Worm (Caenorhabditis elegans) whole organism, L1 larva: ENCODE measurements around the gene cua-1.

Experiments
- C16A3.4 ChIP-seq: fragments of 150-350 bp; optimal IDR thresholded peaks from 2 replicates; lab custom pipeline; 2014; ENCODE audit warnings: missing biosample characterization, missing genetic modification characterization
- C34B4.2 ChIP-seq: sonication (generic microtip); optimal IDR thresholded peaks from 2 replicates; lab custom pipeline; 2017; ENCODE audit warnings: mild to moderate bottlenecking, missing genetic modification characterization, missing compliant biosample characterization
- F16B12.6 ChIP-seq: fragments of 150-350 bp; optimal IDR thresholded peaks from 2 replicates; lab custom pipeline; 2014; ENCODE audit warnings: missing biosample characterization, missing genetic modification characterization
- aha-1 ChIP-seq: fragments of 150-350 bp; optimal IDR thresholded peaks from 2 replicates; lab custom pipeline; 2014; ENCODE audit warnings: missing biosample characterization, missing genetic modification characterization
- ama-1 ChIP-seq: fragments of 150-350 bp; optimal IDR thresholded peaks from 2 replicates; lab custom pipeline; 2014
- blmp-1 ChIP-seq: fragments of 150-350 bp; optimal IDR thresholded peaks from 2 replicates; lab custom pipeline; 2014; ENCODE audit warnings: missing biosample characterization, missing genetic modification characterization
- ceh-63 ChIP-seq: fragments of 200-800 bp; sonication (Bioruptor generic); optimal IDR thresholded peaks from 2 replicates; lab custom pipeline; 2018; ENCODE audit warnings: mild to moderate bottlenecking, missing genetic modification characterization, missing compliant biosample characterization
- ceh-8 ChIP-seq: fragments of 200-800 bp; sonication (Bioruptor generic); optimal IDR thresholded peaks from 2 replicates; lab custom pipeline; 2018; ENCODE audit warnings: mild to moderate bottlenecking, missing genetic modification characterization, moderate library complexity, missing compliant biosample characterization
- dpl-1 ChIP-seq, 3 experiments: fragments of 150-350 bp in 2 of 3; sonication (generic microtip) in 1 of 3; optimal IDR thresholded peaks; 2 replicates each; lab custom pipeline; 2014 to 2017; ENCODE audit warnings: missing biosample characterization in 3 of 3, missing genetic modification characterization in 3 of 3, missing genetic modification reagents in 3 of 3
- dsc-1 ChIP-seq: sonication (generic microtip); optimal IDR thresholded peaks from 2 replicates; lab custom pipeline; 2016; ENCODE audit warnings: mild to moderate bottlenecking, missing genetic modification characterization, missing compliant biosample characterization
- efl-1 ChIP-seq, 4 experiments: fragments of 150-350 bp; optimal IDR thresholded peaks in 3 of 4; peaks in 1 of 4; 1 replicate in 1 of 4; 2 replicates in 3 of 4; lab custom pipeline; 2014; ENCODE audit warnings: missing biosample characterization in 2 of 4, missing genetic modification characterization in 2 of 4, missing genetic modification reagents in 2 of 4
- egl-13 ChIP-seq: sonication (generic microtip); optimal IDR thresholded peaks from 2 replicates; lab custom pipeline; 2016; ENCODE audit warnings: missing genotype, missing genetic modification reagents, missing genetic modification characterization, missing compliant biosample characterization
- egl-27 ChIP-seq, 2 experiments: fragments of 150-350 bp in 1 of 2; sonication (generic microtip); optimal IDR thresholded peaks; 3 replicates each; lab custom pipeline; 2017 to 2018; ENCODE audit warnings: missing biosample characterization in 2 of 2, missing genetic modification characterization in 2 of 2, missing genetic modification reagents in 2 of 2
- elt-2 ChIP-seq: sonication (generic microtip); optimal IDR thresholded peaks from 2 replicates; lab custom pipeline; 2016; ENCODE audit warnings: missing genetic modification characterization, mild to moderate bottlenecking, inconsistent platforms, missing compliant biosample characterization, missing genetic modification reagents
- elt-3 ChIP-seq, 6 experiments: fragments of 150-350 bp in 1 of 6; sonication (generic microtip); optimal IDR thresholded peaks; 2 replicates each; lab custom pipeline; 2017 to 2018; ENCODE audit warnings: missing biosample characterization in 6 of 6, missing genetic modification characterization in 6 of 6, inconsistent platforms in 1 of 6
- ets-5 ChIP-seq: fragments of 200-800 bp; sonication (Bioruptor generic); IDR thresholded peaks from 2 replicates; pipeline ENCODE4 v1.3.6; 2022; ENCODE audit warnings: missing genetic modification characterization, missing compliant biosample characterization
- fkh-4 ChIP-seq: sonication (generic microtip); optimal IDR thresholded peaks from 2 replicates; lab custom pipeline; 2016; ENCODE audit warnings: missing compliant biosample characterization, missing genetic modification characterization, borderline replicate concordance
- fkh-8 ChIP-seq: sonication (generic microtip); optimal IDR thresholded peaks from 2 replicates; lab custom pipeline; 2016; ENCODE audit warnings: mild to moderate bottlenecking, missing genetic modification characterization, missing compliant biosample characterization
- grh-1 ChIP-seq: fragments of 200-800 bp; sonication (Bioruptor generic); IDR thresholded peaks from 2 replicates; pipeline ENCODE4 v1.3.6; 2022; ENCODE audit warnings: missing genetic modification reagents, missing genetic modification characterization, missing compliant biosample characterization
- hlh-4 ChIP-seq: sonication (generic microtip); optimal IDR thresholded peaks from 2 replicates; lab custom pipeline; 2016; ENCODE audit warnings: mild to moderate bottlenecking, missing genetic modification characterization, missing compliant biosample characterization
- isw-1 ChIP-seq: fragments of 200-800 bp; sonication (Bioruptor generic); IDR thresholded peaks from 2 replicates; pipeline ENCODE4 v1.3.6; 2022; ENCODE audit warnings: missing genetic modification characterization, missing compliant biosample characterization
- jun-1 ChIP-seq: fragments of 150-350 bp; optimal IDR thresholded peaks from 2 replicates; lab custom pipeline; 2014; ENCODE audit warnings: missing biosample characterization, missing genetic modification reagents, missing genetic modification characterization
- lin-13 ChIP-seq: fragments of 150-350 bp; optimal IDR thresholded peaks from 2 replicates; lab custom pipeline; 2014; ENCODE audit warnings: missing biosample characterization, missing genetic modification reagents, missing genetic modification characterization
- lir-3 ChIP-seq: sonication (generic microtip); optimal IDR thresholded peaks from 2 replicates; lab custom pipeline; 2016; ENCODE audit warnings: mild to moderate bottlenecking, missing genetic modification characterization, moderate library complexity, missing compliant biosample characterization; ENCODE audit not compliant: poor library complexity
- mep-1 ChIP-seq: fragments of 150-350 bp; optimal IDR thresholded peaks from 2 replicates; lab custom pipeline; 2014; ENCODE audit warnings: missing biosample characterization, missing genetic modification characterization
- nhr-12 ChIP-seq: sonication (generic microtip); optimal IDR thresholded peaks from 2 replicates; lab custom pipeline; 2017; ENCODE audit warnings: missing biosample characterization, missing genetic modification characterization
- nhr-19 ChIP-seq: fragments of 200-800 bp; sonication (Bioruptor generic); conservative IDR thresholded peaks from 2 replicates; pipeline ENCODE4 v1.3.6; 2022; ENCODE audit warnings: missing genetic modification characterization, missing compliant biosample characterization
- nhr-20 ChIP-seq: sonication (generic microtip); optimal IDR thresholded peaks from 2 replicates; lab custom pipeline; 2016; ENCODE audit warnings: mild to moderate bottlenecking, missing genetic modification characterization, missing compliant biosample characterization
- nhr-237 ChIP-seq: fragments of 150-350 bp; optimal IDR thresholded peaks from 2 replicates; lab custom pipeline; 2014; ENCODE audit warnings: missing biosample characterization, missing genetic modification characterization
- nhr-28 ChIP-seq: fragments of 150-350 bp; optimal IDR thresholded peaks from 2 replicates; lab custom pipeline; 2014; ENCODE audit warnings: missing biosample characterization, missing genetic modification characterization
- nhr-47 ChIP-seq: sonication (generic microtip); optimal IDR thresholded peaks from 2 replicates; lab custom pipeline; 2016; ENCODE audit warnings: mild to moderate bottlenecking, missing genetic modification characterization, moderate library complexity, missing compliant biosample characterization
- nhr-71 ChIP-seq: sonication (generic microtip); optimal IDR thresholded peaks from 2 replicates; lab custom pipeline; 2016; ENCODE audit warnings: mild to moderate bottlenecking, missing genetic modification characterization, moderate library complexity, missing compliant biosample characterization
- nhr-76 ChIP-seq: sonication (generic microtip); optimal IDR thresholded peaks from 2 replicates; lab custom pipeline; 2017; ENCODE audit warnings: missing biosample characterization, missing genetic modification characterization
- nhr-85 ChIP-seq: sonication (generic microtip); peaks from one replicate; lab custom pipeline; 2016; ENCODE audit warnings: missing genetic modification characterization, inconsistent platforms, missing compliant biosample characterization
- nhr-90 ChIP-seq: sonication (generic microtip); optimal IDR thresholded peaks from 2 replicates; lab custom pipeline; 2016; ENCODE audit warnings: mild to moderate bottlenecking, missing genetic modification characterization, missing compliant biosample characterization; ENCODE audit not compliant: poor library complexity
- pag-3 ChIP-seq: sonication (generic microtip); optimal IDR thresholded peaks from 2 replicates; lab custom pipeline; 2017; ENCODE audit warnings: missing genetic modification characterization, mild to moderate bottlenecking, missing compliant biosample characterization, antibody characterized with exemption, borderline replicate concordance; ENCODE audit not compliant: insufficient read depth
- pax-3 ChIP-seq: fragments of 200-800 bp; sonication (Bioruptor generic); optimal IDR thresholded peaks from 2 replicates; lab custom pipeline; 2018; ENCODE audit warnings: mild to moderate bottlenecking, missing genetic modification characterization, moderate library complexity, missing compliant biosample characterization
- skn-1 ChIP-seq: fragments of 150-350 bp; optimal IDR thresholded peaks from 2 replicates; lab custom pipeline; 2014; ENCODE audit warnings: missing biosample characterization, missing genetic modification characterization
- snpc-4 ChIP-seq: fragments of 150-350 bp; optimal IDR thresholded peaks from 2 replicates; lab custom pipeline; 2014; ENCODE audit warnings: missing biosample characterization, missing genetic modification characterization
- sox-4 ChIP-seq: sonication (generic microtip); optimal IDR thresholded peaks from 2 replicates; lab custom pipeline; 2016; ENCODE audit warnings: missing genetic modification characterization, missing compliant biosample characterization
- sptf-1 ChIP-seq: fragments of 150-350 bp; optimal IDR thresholded peaks from 2 replicates; lab custom pipeline; 2014; ENCODE audit warnings: missing biosample characterization, missing genetic modification characterization
- swsn-7 ChIP-seq: sonication (generic microtip); optimal IDR thresholded peaks from 2 replicates; lab custom pipeline; 2016; ENCODE audit warnings: missing genetic modification characterization, missing compliant biosample characterization
- tbx-2 ChIP-seq: sonication (generic microtip); optimal IDR thresholded peaks from 2 replicates; lab custom pipeline; 2016; ENCODE audit warnings: missing genetic modification characterization, missing compliant biosample characterization
- vab-15 ChIP-seq: sonication (generic microtip); optimal IDR thresholded peaks from 2 replicates; lab custom pipeline; 2017; ENCODE audit warnings: missing genotype, mild to moderate bottlenecking, missing genetic modification characterization, missing compliant biosample characterization
- zag-1 ChIP-seq: fragments of 150-350 bp; optimal IDR thresholded peaks from 2 replicates; lab custom pipeline; 2014; ENCODE audit warnings: missing biosample characterization, missing genetic modification characterization
- ztf-11 ChIP-seq, 2 experiments: sonication (generic microtip); optimal IDR thresholded peaks; 2 replicates each; lab custom pipeline; 2016 to 2017; ENCODE audit warnings: missing genetic modification characterization in 2 of 2, missing biosample characterization in 1 of 2, missing compliant biosample characterization in 1 of 2

Gene cua-1

ce11 chrIII:13455816-13456215 lies 709 bp upstream of the cua-1 start (continued):
- TF ChIP-seq nhr-76 (tag; lab: Kevin White, UChicago) (no peak), efl-1 (optimal IDR thresholded peaks at IDR 0.05; lab: Kevin White, UChicago) (peak; percentile 27), efl-1 (GFP tag; optimal IDR thresholded peaks at IDR 0.05 in 1 of 2; lab: Kevin White, UChicago) (peak; percentile 31 to 57), swsn-7 (peak; percentile 32), nhr-237 (tag; lab: Kevin White, UChicago) (peak; percentile 22), skn-1 (tag; lab: Kevin White, UChicago) (peak; percentile 21), mep-1 (tag; lab: Kevin White, UChicago) (peak; percentile 50), egl-13 (tag; lab: Kevin White, UChicago) (peak; percentile 51), lir-3 (tag; lab: Kevin White, UChicago) (peak; percentile 32), nhr-71 (tag; lab: Kevin White, UChicago) (peak; percentile 73)
- TF ChIP-seq, all 84 proteins: peak for 21

ce11 chrIII:13452824-13453223 lies 2.3 kb downstream of the cua-1 start:
- TF ChIP-seq pag-3 (tag; lab: Kevin White, UChicago) (no peak), nhr-12 (tag; lab: Kevin White, UChicago) (no peak), ceh-63 (GFP tag; lab: Kevin White, UChicago) (no peak), nhr-47 (tag; lab: Kevin White, UChicago) (no peak), nhr-85 (tag; lab: Kevin White, UChicago) (no peak), sptf-1 (no peak), egl-27 (tag; optimal IDR thresholded peaks at IDR 0.05; lab: Kevin White, UChicago) (no peak), mep-1 (tag; lab: Kevin White, UChicago) (no peak), nhr-71 (tag; lab: Kevin White, UChicago) (no peak), pax-3 (tag; lab: Kevin White, UChicago) (no peak), isw-1 (GFP tag; lab: Robert Waterston, UW) (no peak), elt-2 (no peak)

DNA sequence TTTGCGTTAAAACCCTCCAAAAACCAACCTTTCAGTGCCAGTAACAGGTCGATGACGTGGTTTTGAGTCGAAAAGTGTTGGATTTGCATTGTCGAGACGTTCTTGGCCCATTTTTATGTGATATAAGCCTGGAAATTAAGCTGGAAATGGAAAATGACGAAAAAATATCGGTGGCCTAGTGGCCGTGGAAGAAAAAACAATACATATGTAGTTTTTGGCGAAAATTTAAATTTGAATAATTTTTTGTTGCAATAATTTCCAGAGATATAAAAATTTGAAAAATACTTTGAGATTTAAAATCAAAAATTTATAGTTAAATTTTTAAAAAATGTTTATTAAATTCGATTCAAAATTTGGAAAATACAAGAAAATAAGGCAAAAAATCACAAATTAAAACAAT lies 15.7 kb downstream of the cua-1 start, which contains the start of gene ciao-2B:
ciao-2B (minus strand) TSS at position 130 of the 400 bp plus-strand sequence.
- TF ChIP-seq nhr-28 (tag; lab: Kevin White, UChicago), result no peak
- no peak for TF ChIP-seq sptf-1
- TF ChIP-seq dsc-1 (tag; lab: Kevin White, UChicago), result peak; percentile 52
- no peak for TF ChIP-seq blmp-1 (tag; lab: Kevin White, UChicago)
- 0 out of 2 replicates have a peak, but pooled peaks have one; percentile 22 for TF ChIP-seq isw-1 (GFP tag; lab: Robert Waterston, UW)
- TF ChIP-seq dpl-1 (GFP tag; optimal IDR thresholded peaks at IDR 0.05; lab: Kevin White, UChicago), result peak; percentile 79 to 89 (median 87)
- peak; percentile 62 for TF ChIP-seq nhr-90 (tag; lab: Kevin White, UChicago)
- TF ChIP-seq lin-13 (GFP tag; lab: Kevin White, UChicago), result no peak
- TF ChIP-seq ztf-11 (tag; optimal IDR thresholded peaks at IDR 0.05; lab: Kevin White, UChicago), result peak in 1 of 2 experiments; percentile 47
- TF ChIP-seq sox-4, result peak; percentile 6
- TF ChIP-seq jun-1 (tag; lab: Kevin White, UChicago), result no peak
- TF ChIP-seq fkh-8 (tag; lab: Kevin White, UChicago), result no peak
- no peak for TF ChIP-seq ets-5 (GFP tag; lab: Robert Waterston, UW)
- no peak for TF ChIP-seq ceh-8 (GFP tag; lab: Kevin White, UChicago)
- no peak for TF ChIP-seq vab-15 (tag; lab: Kevin White, UChicago)
- TF ChIP-seq aha-1 (tag; lab: Kevin White, UChicago), result no peak
- peak; percentile 70 for TF ChIP-seq nhr-47 (tag; lab: Kevin White, UChicago)
- no peak for TF ChIP-seq snpc-4 (tag; lab: Kevin White, UChicago)
- no peak for TF ChIP-seq C34B4.2 (tag; lab: Kevin White, UChicago)
- peak; percentile 19 for TF ChIP-seq skn-1 (tag; lab: Kevin White, UChicago)
- TF ChIP-seq nhr-19, result no peak
- TF ChIP-seq pag-3 (tag; lab: Kevin White, UChicago), result no peak
- TF ChIP-seq nhr-12 (tag; lab: Kevin White, UChicago), result no peak
- no peak for TF ChIP-seq zag-1 (tag; lab: Kevin White, UChicago)
- peak; percentile 5 for TF ChIP-seq fkh-4 (tag; lab: Kevin White, UChicago)
- no peak for TF ChIP-seq grh-1
- no peak for TF ChIP-seq egl-27 (tag; optimal IDR thresholded peaks at IDR 0.05; lab: Kevin White, UChicago)
- no peak for TF ChIP-seq F16B12.6 (tag; lab: Kevin White, UChicago)
- TF ChIP-seq mep-1 (tag; lab: Kevin White, UChicago), result peak; percentile 0
- peak; percentile 66 for TF ChIP-seq nhr-85 (tag; lab: Kevin White, UChicago)
- TF ChIP-seq tbx-2, result peak; percentile 59
- TF ChIP-seq ama-1, result no peak
- TF ChIP-seq elt-3 (tag; optimal IDR thresholded peaks at IDR 0.05; lab: Kevin White, UChicago), result no peak
- TF ChIP-seq hlh-4 (tag; lab: Kevin White, UChicago), result no peak
- TF ChIP-seq nhr-20 (tag; lab: Kevin White, UChicago), result no peak
- no peak for TF ChIP-seq nhr-237 (tag; lab: Kevin White, UChicago)
- peak; percentile 25 to 88 for TF ChIP-seq efl-1 (optimal IDR thresholded peaks at IDR 0.05; lab: Kevin White, UChicago)
- TF ChIP-seq efl-1 (GFP tag; optimal IDR thresholded peaks at IDR 0.05 in 1 of 2; lab: Kevin White, UChicago), result peak; percentile 91 to 99
- TF ChIP-seq C16A3.4 (tag; lab: Kevin White, UChicago), result no peak
